Fruit fly (Drosophila melanogaster): ENCODE results near the gene ph-d.

DNA sequence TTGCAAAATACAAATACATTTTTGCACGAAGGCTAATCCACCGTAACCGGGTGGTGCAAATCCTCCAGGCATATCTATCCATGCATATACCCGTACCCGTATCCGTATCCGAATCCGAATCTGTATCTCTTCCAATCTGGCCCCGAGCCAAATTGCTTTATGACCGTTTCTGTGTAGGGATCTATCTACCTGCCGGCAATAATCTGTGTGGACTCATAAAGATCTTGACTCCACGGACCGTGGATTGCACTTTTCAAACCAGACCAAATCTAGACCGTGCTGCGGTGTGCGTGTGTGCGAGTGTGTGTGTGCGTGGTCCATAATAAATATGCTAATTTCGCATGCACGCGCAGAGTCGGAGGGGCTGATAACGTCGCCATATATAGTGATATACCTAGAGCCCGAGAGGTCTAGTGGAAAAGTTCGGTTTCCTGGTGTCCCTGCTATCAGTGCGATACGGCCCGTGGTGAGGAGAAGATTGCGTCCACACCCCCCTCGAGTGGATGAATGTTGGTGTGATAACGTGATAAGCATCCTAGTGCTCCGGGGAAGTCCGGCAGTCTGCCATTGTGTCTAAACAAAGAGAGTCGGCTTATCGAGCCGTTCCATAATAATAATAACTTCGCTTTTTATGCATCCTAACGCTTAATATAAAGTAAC is 19.3 kb upstream of the ph-d start:
- no peak for TF ChIP-seq CG10631 (GFP tag; optimal IDR thresholded peaks at IDR 0.05)
- TF ChIP-seq CG3919 (GFP tag; optimal IDR thresholded peaks at IDR 0.05), result no peak
- TF ChIP-seq CG11762 (GFP tag; optimal IDR thresholded peaks at IDR 0.05; ENCODE audit: insufficient read depth), result no peak
- no peak for TF ChIP-seq Blimp-1 (GFP tag; optimal IDR thresholded peaks at IDR 0.05)
- no peak for TF ChIP-seq Ets21C (GFP tag; optimal IDR thresholded peaks at IDR 0.05)
- TF ChIP-seq Lpt (GFP tag; optimal IDR thresholded peaks at IDR 0.05), result no peak
- TF ChIP-seq fkh (GFP tag; optimal IDR thresholded peaks at IDR 0.05), result no peak
- no peak for TF ChIP-seq salr (GFP tag; optimal IDR thresholded peaks at IDR 0.05)
- TF ChIP-seq dac (GFP tag; optimal IDR thresholded peaks at IDR 0.05), result no peak

Data from whole organism, prepupa.